Worm (Caenorhabditis elegans) whole organism, L4/young adult: Measurements from ENCODE around the gene C27D6.1.

ENCODE experiments used
- dao-5 ChIP-seq: sonication (generic microtip); optimal IDR thresholded peaks from 2 replicates; lab custom pipeline; 2016; ENCODE audit warnings: missing genotype, missing genetic modification characterization, moderate library complexity, missing compliant biosample characterization
- him-1 ChIP-seq: sonication (generic microtip); optimal IDR thresholded peaks from 2 replicates; lab custom pipeline; 2016; ENCODE audit warnings: missing genotype, missing genetic modification reagents, missing genetic modification characterization, missing compliant biosample characterization

- TF ChIP-seq him-1 (tag; lab: Kevin White, UChicago) (no peak), dao-5 (no peak)
Observed at ce11 chrII:5212675-5213074, 40.1 kb downstream of the C27D6.1 start, which contains the start of gene C34F11.1.
